Fruit fly (Drosophila melanogaster): ENCODE results near the gene Ssdp.

The Ssdp gene

DNA sequence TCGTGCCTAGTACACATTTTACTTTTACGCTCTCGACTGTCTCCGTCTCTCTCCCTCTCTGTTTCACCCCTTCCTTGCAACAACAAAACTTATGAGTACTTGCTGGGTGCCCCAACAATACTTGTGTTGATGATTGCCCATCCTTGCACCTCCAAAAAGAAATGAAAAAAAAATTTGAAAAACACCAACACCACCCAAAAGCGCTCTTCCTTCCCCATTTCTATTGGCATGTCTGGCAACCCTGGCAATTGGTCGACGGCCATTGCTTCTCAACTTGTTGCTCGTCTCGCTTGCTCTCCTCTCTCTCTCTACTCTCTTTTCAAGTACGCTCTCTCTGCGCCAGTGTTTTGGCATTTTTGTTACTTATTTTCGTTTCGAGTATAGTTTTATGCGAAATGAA lies 31.0 kb downstream of the Ssdp start (continued):
- TF ChIP-seq sug (tag; optimal IDR thresholded peaks at IDR 0.05) = no peak
- no peak for TF ChIP-seq Camta (GFP tag; optimal IDR thresholded peaks at IDR 0.05)
- TF ChIP-seq CG3847 (GFP tag; IDR thresholded peaks at IDR 0.05) = 0 out of 2 replicates have a peak, but pooled peaks have one; percentile 38
- peak; percentile 2 for TF ChIP-seq CG1603 (tag; optimal IDR thresholded peaks at IDR 0.05)
- peak; percentile 13 for TF ChIP-seq CG5180 (GFP tag; optimal IDR thresholded peaks at IDR 0.05)
- 0 out of 2 replicates have a peak, but pooled peaks have one; percentile 19 for TF ChIP-seq Ada2b (GFP tag; IDR thresholded peaks at IDR 0.05)
- no peak for TF ChIP-seq hb (GFP tag; IDR thresholded peaks at IDR 0.05; ENCODE audit: partially characterized antibody)
- peak; percentile 44 for TF ChIP-seq CG3995 (GFP tag; optimal IDR thresholded peaks at IDR 0.05)
- TF ChIP-seq bbx (GFP tag; IDR thresholded peaks at IDR 0.05; ENCODE audit: partially characterized antibody) = no peak
- TF ChIP-seq h (optimal IDR thresholded peaks at IDR 0.05) = no peak
- TF ChIP-seq CG17568 (GFP tag; optimal IDR thresholded peaks at IDR 0.05) = no peak
- TF ChIP-seq slou (GFP tag; optimal IDR thresholded peaks at IDR 0.05) = no peak
- TF ChIP-seq CG9437 (GFP tag; optimal IDR thresholded peaks at IDR 0.05) = no peak
- TF ChIP-seq CG12769 (tag; optimal IDR thresholded peaks at IDR 0.05) = no peak
- no peak for TF ChIP-seq Bgb (GFP tag; IDR thresholded peaks at IDR 0.05; ENCODE audit: partially characterized antibody)
- no peak for TF ChIP-seq sna (GFP tag; IDR thresholded peaks at IDR 0.05; ENCODE audit: partially characterized antibody)
- TF ChIP-seq cato (GFP tag; optimal IDR thresholded peaks at IDR 0.05; ENCODE audit: borderline replicate concordance) = no peak
- no peak for TF ChIP-seq gro (GFP tag; optimal IDR thresholded peaks at IDR 0.05)
- TF ChIP-seq sima (GFP tag; optimal IDR thresholded peaks at IDR 0.05) = no peak
- TF ChIP-seq CG17385 (GFP tag; optimal IDR thresholded peaks at IDR 0.05) = no peak
- TF ChIP-seq so (GFP tag; IDR thresholded peaks at IDR 0.05) = 0 out of 3 replicates have a peak, but pooled peaks have one; percentile 8
- no peak for TF ChIP-seq Sry-β (GFP tag; optimal IDR thresholded peaks at IDR 0.05)
- no peak for TF ChIP-seq CG10654 (GFP tag; optimal IDR thresholded peaks at IDR 0.05)
- no peak for TF ChIP-seq Asciz (GFP tag; optimal IDR thresholded peaks at IDR 0.05)
- TF ChIP-seq CG7556 (GFP tag; optimal IDR thresholded peaks at IDR 0.05) = no peak
- peak; percentile 2 for TF ChIP-seq CG9876 (GFP tag; optimal IDR thresholded peaks at IDR 0.05)
- TF ChIP-seq CG12219 (GFP tag; optimal IDR thresholded peaks at IDR 0.05) = no peak
- TF ChIP-seq Scr (GFP tag; IDR thresholded peaks at IDR 0.05; ENCODE audit: partially characterized antibody) = peak; percentile 22; the same call in 1 of the 2 replicates
- TF ChIP-seq CG14860 (GFP tag; IDR thresholded peaks at IDR 0.05; ENCODE audit: partially characterized antibody) = no peak
- no peak for TF ChIP-seq bowl (GFP tag; IDR thresholded peaks at IDR 0.05)
- no peak for TF ChIP-seq az2 (GFP tag; optimal IDR thresholded peaks at IDR 0.05)
- TF ChIP-seq NC2α (GFP tag; optimal IDR thresholded peaks at IDR 0.05) = no peak
- TF ChIP-seq CG17912 (GFP tag; optimal IDR thresholded peaks at IDR 0.05) = no peak
- TF ChIP-seq CG3163 (GFP tag; optimal IDR thresholded peaks at IDR 0.05) = no peak
- no peak for TF ChIP-seq tap (tag; optimal IDR thresholded peaks at IDR 0.05)
- no peak for TF ChIP-seq Pdp1 (GFP tag; optimal IDR thresholded peaks at IDR 0.05)
- TF ChIP-seq CG30403 (GFP tag; optimal IDR thresholded peaks at IDR 0.05) = peak; percentile 22
- no peak for TF ChIP-seq Oaz (GFP tag; IDR thresholded peaks at IDR 0.05)
- no peak for TF ChIP-seq Mrtf (GFP tag; IDR thresholded peaks at IDR 0.05)
- TF ChIP-seq ara (GFP tag; IDR thresholded peaks at IDR 0.05) = no peak
- no peak for TF ChIP-seq CG17186 (GFP tag; optimal IDR thresholded peaks at IDR 0.05)
- no peak for TF ChIP-seq CG11398 (GFP tag; optimal IDR thresholded peaks at IDR 0.05)
- TF ChIP-seq crol (GFP tag; IDR thresholded peaks at IDR 0.05) = no peak
- no peak for TF ChIP-seq insv (GFP tag; optimal IDR thresholded peaks at IDR 0.05)
- TF ChIP-seq CG9215 (GFP tag; IDR thresholded peaks at IDR 0.05) = 0 out of 2 replicates have a peak, but pooled peaks have one; percentile 11
- TF ChIP-seq ind (GFP tag; optimal IDR thresholded peaks at IDR 0.05) = no peak
- TF ChIP-seq chinmo (GFP tag; IDR thresholded peaks at IDR 0.05; ENCODE audit: partially characterized antibody) = peak; percentile 74; the same call in 2 of the 4 replicates
- TF ChIP-seq disco-r (GFP tag; optimal IDR thresholded peaks at IDR 0.05) = no peak
- peak; percentile 37; the same call in 1 of the 2 replicates for TF ChIP-seq CG14441 (GFP tag; IDR thresholded peaks at IDR 0.05)
- TF ChIP-seq fu2 (GFP tag; optimal IDR thresholded peaks at IDR 0.05) = no peak
- TF ChIP-seq peb (GFP tag; IDR thresholded peaks at IDR 0.05) = no peak

All from whole organism, embryonic.